Worm (Caenorhabditis elegans) whole organism, L4 larva: Measurements from ENCODE around the gene F13E6.2.

Experiments
- D1046.2 ChIP-seq: fragments of 200-800 bp; sonication (Bioruptor generic); IDR thresholded peaks from 2 replicates; pipeline ENCODE4 v1.3.6; 2022; ENCODE audit warnings: missing genetic modification characterization, missing compliant biosample characterization
- F10B5.3 ChIP-seq: sonication (generic microtip); optimal IDR thresholded peaks from 2 replicates; lab custom pipeline; 2016; ENCODE audit warnings: mild to moderate bottlenecking, missing genetic modification characterization, missing compliant biosample characterization
- F49E8.2 ChIP-seq: sonication (generic microtip); optimal IDR thresholded peaks from 2 replicates; lab custom pipeline; 2016; ENCODE audit warnings: missing compliant biosample characterization, mild to moderate bottlenecking, missing genetic modification characterization, borderline replicate concordance
- Y48G9A.11 ChIP-seq: fragments of 200-800 bp; sonication (Bioruptor generic); IDR thresholded peaks from 2 replicates; pipeline ENCODE4 v1.3.6; 2022; ENCODE audit warnings: missing genetic modification reagents, missing genetic modification characterization, missing compliant biosample characterization
- ZK546.5 ChIP-seq, 2 experiments: sonication (generic microtip); optimal IDR thresholded peaks; 2 replicates each; lab custom pipeline; 2017; ENCODE audit warnings: missing biosample characterization in 2 of 2, missing genetic modification characterization in 2 of 2
- aha-1 ChIP-seq: fragments of 150-350 bp; peaks from one replicate; lab custom pipeline; 2014; ENCODE audit warnings: missing biosample characterization, missing genetic modification characterization
- ama-1 ChIP-seq: fragments of 150-350 bp; optimal IDR thresholded peaks from 2 replicates; lab custom pipeline; 2014; ENCODE audit warnings: inconsistent platforms, mixed read lengths
- ceh-28 ChIP-seq: fragments of 150-350 bp; optimal IDR thresholded peaks from 2 replicates; lab custom pipeline; 2014; ENCODE audit warnings: missing biosample characterization, missing genetic modification reagents, missing genetic modification characterization
- ceh-44 ChIP-seq: fragments of 200-800 bp; sonication (Bioruptor generic); IDR thresholded peaks from 2 replicates; pipeline ENCODE4 v1.3.6; 2022; ENCODE audit warnings: missing genetic modification reagents, missing genetic modification characterization, missing compliant biosample characterization
- cey-2 ChIP-seq: sonication (generic microtip); optimal IDR thresholded peaks from 3 replicates; lab custom pipeline; 2017; ENCODE audit warnings: missing genetic modification characterization, mild to moderate bottlenecking, missing compliant biosample characterization, antibody characterized with exemption, borderline replicate concordance; ENCODE audit not compliant: insufficient read depth
- daf-12 ChIP-seq: fragments of 150-350 bp; optimal IDR thresholded peaks from 2 replicates; lab custom pipeline; 2014; ENCODE audit warnings: missing biosample characterization, missing genetic modification reagents, missing genetic modification characterization
- daf-16 ChIP-seq, 3 experiments: sonication (generic microtip); optimal IDR thresholded peaks; 2 replicates each; lab custom pipeline; 2016 to 2017; ENCODE audit warnings: missing genetic modification characterization in 3 of 3, missing genetic modification reagents in 3 of 3, mild to moderate bottlenecking in 2 of 3, missing compliant biosample characterization in 2 of 3, missing biosample characterization in 1 of 3, moderate library complexity in 1 of 3
- daf-19 ChIP-seq: fragments of 200-800 bp; sonication (Bioruptor generic); conservative IDR thresholded peaks from 2 replicates; pipeline ENCODE4 v1.3.6; 2022; ENCODE audit warnings: missing genetic modification characterization, missing compliant biosample characterization
- dmd-6 ChIP-seq: fragments of 200-800 bp; sonication (Bioruptor generic); IDR thresholded peaks from 2 replicates; pipeline ENCODE4 v1.3.6; 2022; ENCODE audit warnings: missing genetic modification reagents, missing genetic modification characterization, missing compliant biosample characterization
- dmd-8 ChIP-seq: fragments of 200-800 bp; sonication (Bioruptor generic); IDR thresholded peaks from 2 replicates; pipeline ENCODE4 v1.3.6; 2022; ENCODE audit warnings: missing genetic modification characterization, missing compliant biosample characterization
- dmd-9 ChIP-seq: fragments of 200-800 bp; sonication (Bioruptor generic); IDR thresholded peaks from 2 replicates; pipeline ENCODE4 v1.3.6; 2022; ENCODE audit warnings: missing genetic modification reagents, missing genetic modification characterization, missing compliant biosample characterization
- gei-8 ChIP-seq: fragments of 200-800 bp; sonication (Bioruptor generic); optimal IDR thresholded peaks from 2 replicates; lab custom pipeline; 2018; ENCODE audit warnings: mild to moderate bottlenecking, missing genetic modification characterization, missing compliant biosample characterization
- lin-38 ChIP-seq: fragments of 200-800 bp; sonication (Bioruptor generic); IDR thresholded peaks from 2 replicates; pipeline ENCODE4 v1.3.6; 2022; ENCODE audit warnings: missing genetic modification reagents, missing genetic modification characterization, missing compliant biosample characterization
- lsy-2 ChIP-seq, 2 experiments: fragments of 150-350 bp in 1 of 2; sonication (generic microtip) in 1 of 2; optimal IDR thresholded peaks; 2 replicates each; lab custom pipeline; 2014 to 2017; ENCODE audit warnings: missing biosample characterization in 2 of 2, missing genetic modification characterization in 2 of 2
- madf-5 ChIP-seq, 2 experiments: fragments of 200-800 bp; sonication (Bioruptor generic); IDR thresholded peaks; 2 replicates each; pipeline ENCODE4 v1.3.6; 2022; ENCODE audit warnings: missing compliant biosample characterization in 2 of 2, missing genetic modification characterization in 2 of 2
- mep-1 ChIP-seq: fragments of 150-350 bp; sonication (generic microtip); optimal IDR thresholded peaks from 3 replicates; lab custom pipeline; 2014; ENCODE audit warnings: missing biosample characterization, missing genetic modification characterization
- nhr-11 ChIP-seq: fragments of 150-350 bp; optimal IDR thresholded peaks from 2 replicates; lab custom pipeline; 2014; ENCODE audit warnings: missing biosample characterization, missing genetic modification characterization
- nhr-28 ChIP-seq: fragments of 150-350 bp; optimal IDR thresholded peaks from 2 replicates; lab custom pipeline; 2014; ENCODE audit warnings: missing biosample characterization, missing genetic modification characterization
- nhr-77 ChIP-seq: fragments of 150-350 bp; optimal IDR thresholded peaks from 2 replicates; lab custom pipeline; 2014; ENCODE audit warnings: missing biosample characterization, missing genetic modification characterization
- set-16 ChIP-seq: fragments of 200-800 bp; sonication (Bioruptor generic); IDR thresholded peaks from 2 replicates; pipeline ENCODE4 v1.3.6; 2022; ENCODE audit warnings: missing genetic modification reagents, missing genetic modification characterization, missing compliant biosample characterization
- tag-97 ChIP-seq: fragments of 200-800 bp; sonication (Bioruptor generic); IDR thresholded peaks from 2 replicates; pipeline ENCODE4 v1.3.6; 2022; ENCODE audit warnings: missing genetic modification characterization, missing compliant biosample characterization
- unc-62 ChIP-seq, 3 experiments: fragments of 150-350 bp in 1 of 3; sonication (generic microtip); optimal IDR thresholded peaks in 2 of 3; peaks in 1 of 3; 1 replicate in 1 of 3; 2 replicates in 2 of 3; lab custom pipeline; 2014 to 2017; ENCODE audit warnings: missing biosample characterization in 3 of 3, missing genetic modification characterization in 3 of 3, missing genetic modification reagents in 3 of 3, missing genotype in 1 of 3
- zfp-3 ChIP-seq: fragments of 200-800 bp; sonication (Bioruptor generic); conservative IDR thresholded peaks from 2 replicates; pipeline ENCODE4 v1.3.6; 2022; ENCODE audit warnings: missing genetic modification reagents, missing genetic modification characterization, missing compliant biosample characterization
- zip-11 ChIP-seq: fragments of 200-800 bp; sonication (Bioruptor generic); IDR thresholded peaks from 2 replicates; pipeline ENCODE4 v1.3.6; 2022; ENCODE audit warnings: missing genetic modification characterization, missing compliant biosample characterization
- zip-2 ChIP-seq: fragments of 150-350 bp; optimal IDR thresholded peaks from 2 replicates; lab custom pipeline; 2014; ENCODE audit warnings: missing biosample characterization, missing genetic modification characterization
- ztf-7 ChIP-seq: fragments of 150-350 bp; optimal IDR thresholded peaks from 2 replicates; lab custom pipeline; 2014; ENCODE audit warnings: missing biosample characterization, missing genetic modification characterization

F13E6.2 gene

DNA sequence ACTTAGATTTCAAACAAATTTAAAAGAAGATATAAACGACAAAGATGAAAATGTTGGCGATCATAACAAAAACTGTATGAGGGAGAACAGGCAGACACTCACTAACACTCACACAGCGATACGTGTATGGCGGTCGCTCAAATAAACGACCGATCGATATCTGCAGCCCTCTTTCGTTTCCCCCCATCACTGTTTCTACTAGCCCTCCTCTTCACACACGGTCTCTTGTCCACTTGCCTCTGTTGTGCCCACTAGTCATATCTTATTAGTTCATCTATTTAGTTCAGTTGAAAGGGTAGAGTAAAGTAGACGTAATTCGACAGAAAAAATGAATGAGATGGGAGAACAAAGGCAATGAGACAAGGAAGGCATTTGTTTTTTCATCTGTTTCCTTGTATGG lies 3.5 kb upstream of the F13E6.2 start (continued):
- TF ChIP-seq dmd-6 (GFP tag; lab: Robert Waterston, UW): peak; percentile 16; the same call in 1 of the 2 replicates
- peak; percentile 67 for TF ChIP-seq ceh-28 (tag; lab: Kevin White, UChicago)
- no peak for TF ChIP-seq ceh-44
- TF ChIP-seq zfp-3 (GFP tag; lab: Robert Waterston, UW): no peak
- peak; percentile 51 for TF ChIP-seq ztf-7 (tag; lab: Kevin White, UChicago)
- peak; percentile 22 for TF ChIP-seq ama-1 (lab: Kevin White, UChicago)
- peak; percentile 63 for TF ChIP-seq nhr-28 (tag; lab: Kevin White, UChicago)
- TF ChIP-seq daf-16 (GFP tag; optimal IDR thresholded peaks at IDR 0.05; lab: Kevin White, UChicago): no peak
- peak; percentile 3 for TF ChIP-seq daf-16 (tag; optimal IDR thresholded peaks at IDR 0.05; lab: Kevin White, UChicago)

DNA sequence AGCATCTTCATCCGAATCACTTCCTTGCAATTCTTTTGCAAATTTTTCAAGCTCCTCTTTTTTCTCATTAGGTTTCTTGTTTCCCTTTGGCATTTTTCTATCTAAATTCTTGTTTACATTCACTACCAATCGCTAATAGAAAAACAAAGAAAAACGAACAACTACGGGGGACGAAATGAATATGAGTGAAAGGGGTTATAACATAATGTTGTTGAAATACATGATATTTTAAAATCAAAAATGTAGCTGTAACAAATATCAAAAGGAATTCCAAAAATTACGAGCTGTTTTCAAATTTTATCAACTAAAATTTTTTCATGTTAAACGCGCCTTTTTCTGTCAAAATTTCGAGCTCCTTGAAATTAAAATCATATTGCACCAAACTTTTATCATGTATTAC lies 2.9 kb upstream of the F13E6.2 start, which contains the start of gene F13E6.1:
TSS of gene F13E6.1 (minus strand) at position 101 of the 400 bp plus-strand sequence.
- TF ChIP-seq set-16 (GFP tag; lab: Robert Waterston, UW): no peak
- peak; percentile 50 for TF ChIP-seq aha-1 (tag; lab: Kevin White, UChicago)
- TF ChIP-seq zip-11: no peak
- TF ChIP-seq gei-8 (GFP tag; lab: Kevin White, UChicago): no peak

DNA sequence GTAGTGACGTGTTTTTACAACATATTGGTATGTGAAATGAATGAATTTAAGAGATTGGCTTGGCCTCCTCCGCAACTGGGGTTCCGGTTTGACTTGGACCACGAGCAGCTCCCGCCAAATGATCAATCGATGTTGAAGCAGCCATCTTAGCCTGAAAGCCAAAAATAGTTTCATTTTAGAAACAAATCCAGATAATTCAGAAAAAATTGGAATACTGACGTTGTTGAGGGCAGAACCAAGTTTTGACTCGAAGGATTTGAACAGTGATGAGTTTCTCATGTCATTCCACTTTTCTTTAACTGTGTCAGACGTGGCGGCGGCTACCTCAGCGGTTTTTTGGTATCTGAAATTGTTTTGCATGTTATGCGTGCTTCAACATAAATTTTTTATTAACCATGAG lies 1.9 kb upstream of the F13E6.2 start:
- TF ChIP-seq daf-19 (GFP tag; lab: Robert Waterston, UW): no peak
- TF ChIP-seq cey-2 (tag; lab: Kevin White, UChicago): no peak
- peak in 1 of 2 experiments; percentile 77 for TF ChIP-seq unc-62 (GFP tag; optimal IDR thresholded peaks at IDR 0.05 in 1 of 2; lab: Kevin White, UChicago)
- TF ChIP-seq unc-62 (tag; optimal IDR thresholded peaks at IDR 0.05; lab: Kevin White, UChicago): no peak
- no peak for TF ChIP-seq F10B5.3
- TF ChIP-seq ZK546.5 (tag; optimal IDR thresholded peaks at IDR 0.05; lab: Kevin White, UChicago): no peak
- no peak for TF ChIP-seq madf-5 (GFP tag; IDR thresholded peaks at IDR 0.05; lab: Robert Waterston, UW)

DNA sequence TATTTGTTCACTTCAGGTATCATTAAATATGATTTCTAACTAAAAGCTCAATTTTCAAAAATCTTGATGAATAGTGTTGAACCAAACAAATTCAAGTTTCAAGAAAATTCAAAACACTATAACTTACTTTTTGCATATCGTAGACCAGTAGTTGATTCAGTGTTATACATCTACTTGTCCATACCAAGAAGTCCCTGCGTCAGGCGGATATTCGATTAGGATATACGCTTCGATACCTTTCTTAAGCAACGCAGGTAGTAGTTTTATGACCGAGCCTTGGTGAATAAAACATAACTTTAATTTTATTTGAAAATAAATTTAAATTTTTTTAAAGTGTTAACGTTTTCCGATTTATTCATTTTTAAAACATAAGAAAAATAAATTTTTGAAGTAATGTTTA lies 1.3 kb upstream of the F13E6.2 start:
- TF ChIP-seq mep-1: peak; percentile 35
- peak in 1 of 2 experiments; percentile 28 for TF ChIP-seq lsy-2 (tag; optimal IDR thresholded peaks at IDR 0.05; lab: Kevin White, UChicago)
- no peak for TF ChIP-seq Y48G9A.11 (GFP tag; lab: Robert Waterston, UW)
- no peak for TF ChIP-seq ceh-44
- TF ChIP-seq zip-2 (tag; lab: Kevin White, UChicago): no peak
- no peak for TF ChIP-seq lin-38 (GFP tag; lab: Robert Waterston, UW)
- TF ChIP-seq ztf-7 (tag; lab: Kevin White, UChicago): no peak
- no peak for TF ChIP-seq F10B5.3
- no peak for TF ChIP-seq cey-2 (tag; lab: Kevin White, UChicago)
- no peak for TF ChIP-seq nhr-77
- TF ChIP-seq dmd-8 (GFP tag; lab: Robert Waterston, UW): no peak
- no peak for TF ChIP-seq F49E8.2 (tag; lab: Kevin White, UChicago)
- no peak for TF ChIP-seq daf-12 (tag; lab: Kevin White, UChicago)
- no peak for TF ChIP-seq nhr-11 (tag; lab: Kevin White, UChicago)
- no peak for TF ChIP-seq dmd-9
- no peak for TF ChIP-seq aha-1 (tag; lab: Kevin White, UChicago)
- TF ChIP-seq madf-5 (GFP tag; IDR thresholded peaks at IDR 0.05; lab: Robert Waterston, UW): no peak

DNA sequence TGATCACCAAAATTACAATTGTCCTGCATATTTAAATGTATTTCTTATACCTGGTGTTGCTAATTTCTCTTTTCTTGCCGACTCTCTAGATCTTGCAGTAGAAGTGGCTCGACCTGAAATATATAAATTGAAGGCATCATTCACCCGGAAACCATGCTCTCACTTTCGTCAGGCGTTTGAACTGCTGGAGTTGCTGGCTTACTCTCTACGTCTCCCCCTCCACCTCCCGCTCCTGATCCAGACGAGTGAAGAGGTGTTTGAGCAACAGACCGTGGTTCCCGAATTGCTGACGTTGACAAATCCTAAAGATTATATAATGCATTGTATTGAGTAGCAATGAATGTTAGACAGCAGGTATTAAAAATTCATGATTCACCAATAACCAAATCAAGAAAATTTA lies 3.9 kb downstream of the F13E6.2 start:
- TF ChIP-seq aha-1 (tag; lab: Kevin White, UChicago): peak; percentile 95
- 0 out of 2 replicates have a peak, but pooled peaks have one; percentile 56 for TF ChIP-seq tag-97
- TF ChIP-seq D1046.2 (GFP tag; lab: Robert Waterston, UW): no peak
